Fruit fly (Drosophila melanogaster): ENCODE results near the gene GC1.
A peak's percentile ranks its signal among the peaks of the same experiment; 100 is the strongest.

Gene GC1

dm6 chr3R:12010202-12010824 lies 42.8 kb downstream of the GC1 start, which contains the start of the genes KLHL18 and GCC185 (continued):
- TF ChIP-seq ATbp (GFP tag; optimal IDR thresholded peaks at IDR 0.05): no peak
- TF ChIP-seq Xrp1 (GFP tag; IDR thresholded peaks at IDR 0.05): peak; percentile 74
- TF ChIP-seq lbe (GFP tag; optimal IDR thresholded peaks at IDR 0.05): no peak
- peak; percentile 59 for TF ChIP-seq Usf (GFP tag; optimal IDR thresholded peaks at IDR 0.05)

dm6 chr3R:12016828-12017280 lies 49.3 kb downstream of the GC1 start, which contains the start of the genes DCAF12 and Spt3:
DCAF12 (minus strand) TSS chr3R:12017031.
Spt3 (plus strand) TSS chr3R:12017156.
- TF ChIP-seq E2f2 (GFP tag; IDR thresholded peaks at IDR 0.05): no peak
- no peak for TF ChIP-seq mam (GFP tag; optimal IDR thresholded peaks at IDR 0.05)
- no peak for TF ChIP-seq CTCF (GFP tag; optimal IDR thresholded peaks at IDR 0.05)
- TF ChIP-seq Poxn (GFP tag; IDR thresholded peaks at IDR 0.05): no peak
- TF ChIP-seq trem (tag; optimal IDR thresholded peaks at IDR 0.05): peak; percentile 85
- TF ChIP-seq sd (tag; optimal IDR thresholded peaks at IDR 0.05): no peak
- no peak for TF ChIP-seq HLH54F (GFP tag; optimal IDR thresholded peaks at IDR 0.05)
- no peak for TF ChIP-seq CG18262 (tag; optimal IDR thresholded peaks at IDR 0.05)
- TF ChIP-seq zen (tag; optimal IDR thresholded peaks at IDR 0.05): peak; percentile 63
- no peak for TF ChIP-seq cwo (GFP tag; optimal IDR thresholded peaks at IDR 0.05)
- no peak for TF ChIP-seq CG12104 (GFP tag; optimal IDR thresholded peaks at IDR 0.05)
- TF ChIP-seq GATAe (GFP tag; conservative IDR thresholded peaks at IDR 0.05): no peak
- no peak for TF ChIP-seq Atf3 (GFP tag; optimal IDR thresholded peaks at IDR 0.05)
- peak; percentile 37 for TF ChIP-seq pzg (GFP tag; optimal IDR thresholded peaks at IDR 0.05)
- TF ChIP-seq CG15073 (GFP tag; optimal IDR thresholded peaks at IDR 0.05): no peak
- peak; percentile 63 for TF ChIP-seq lab (GFP tag; optimal IDR thresholded peaks at IDR 0.05)
- TF ChIP-seq zf30C (GFP tag; optimal IDR thresholded peaks at IDR 0.05): no peak
- no peak for TF ChIP-seq CG9609 (GFP tag; optimal IDR thresholded peaks at IDR 0.05)
- no peak for TF ChIP-seq tx (GFP tag; optimal IDR thresholded peaks at IDR 0.05)
- peak; percentile 77 for TF ChIP-seq Rfx (GFP tag; IDR thresholded peaks at IDR 0.05)
- TF ChIP-seq caup (GFP tag; optimal IDR thresholded peaks at IDR 0.05; ENCODE audit: severe bottlenecking): peak; percentile 61
- TF ChIP-seq amos (GFP tag; IDR thresholded peaks at IDR 0.05; ENCODE audit: partially characterized antibody): peak; percentile 88
- no peak for TF ChIP-seq HHEX (GFP tag; optimal IDR thresholded peaks at IDR 0.05)
- no peak for TF ChIP-seq da (GFP tag; optimal IDR thresholded peaks at IDR 0.05)
- TF ChIP-seq CG12071 (GFP tag; optimal IDR thresholded peaks at IDR 0.05): no peak
- TF ChIP-seq CG15696 (tag; optimal IDR thresholded peaks at IDR 0.05): peak; percentile 78
- no peak for TF ChIP-seq disco-r (GFP tag; optimal IDR thresholded peaks at IDR 0.05)
- TF ChIP-seq CG6683 (GFP tag; optimal IDR thresholded peaks at IDR 0.05): no peak
- TF ChIP-seq onecut (GFP tag; IDR thresholded peaks at IDR 0.05): no peak
- no peak for TF ChIP-seq ac (GFP tag; optimal IDR thresholded peaks at IDR 0.05)
- TF ChIP-seq grn (GFP tag; optimal IDR thresholded peaks at IDR 0.05): peak; percentile 74
- TF ChIP-seq CG10321 (GFP tag; IDR thresholded peaks at IDR 0.05): no peak
- TF ChIP-seq CG9727 (GFP tag; optimal IDR thresholded peaks at IDR 0.05): peak; percentile 43
- peak; percentile 30 for TF ChIP-seq NK7.1 (GFP tag; optimal IDR thresholded peaks at IDR 0.05)
- TF ChIP-seq CG16813 (GFP tag; IDR thresholded peaks at IDR 0.05; ENCODE audit: partially characterized antibody): peak; percentile 96
- peak; percentile 94 for TF ChIP-seq sna (GFP tag; IDR thresholded peaks at IDR 0.05; ENCODE audit: partially characterized antibody)
- TF ChIP-seq gsb-n (tag; optimal IDR thresholded peaks at IDR 0.05): no peak
- peak; percentile 44 for TF ChIP-seq Ssrp (tag; optimal IDR thresholded peaks at IDR 0.05)
- peak; percentile 27 for TF ChIP-seq CG8290 (GFP tag; optimal IDR thresholded peaks at IDR 0.05)
- TF ChIP-seq CG8290 (tag; optimal IDR thresholded peaks at IDR 0.05): no peak
- no peak for TF ChIP-seq zfh2 (GFP tag; optimal IDR thresholded peaks at IDR 0.05)
- peak; percentile 20 for TF ChIP-seq CG6854 (GFP tag; optimal IDR thresholded peaks at IDR 0.05)
- TF ChIP-seq Gsc (GFP tag; IDR thresholded peaks at IDR 0.05): no peak
- peak; percentile 64 for TF ChIP-seq CG10147 (GFP tag; optimal IDR thresholded peaks at IDR 0.05)
- no peak for TF ChIP-seq kni (GFP tag; optimal IDR thresholded peaks at IDR 0.05)
